Worm (Caenorhabditis elegans): ENCODE data around the gene F38C2.1.

DNA sequence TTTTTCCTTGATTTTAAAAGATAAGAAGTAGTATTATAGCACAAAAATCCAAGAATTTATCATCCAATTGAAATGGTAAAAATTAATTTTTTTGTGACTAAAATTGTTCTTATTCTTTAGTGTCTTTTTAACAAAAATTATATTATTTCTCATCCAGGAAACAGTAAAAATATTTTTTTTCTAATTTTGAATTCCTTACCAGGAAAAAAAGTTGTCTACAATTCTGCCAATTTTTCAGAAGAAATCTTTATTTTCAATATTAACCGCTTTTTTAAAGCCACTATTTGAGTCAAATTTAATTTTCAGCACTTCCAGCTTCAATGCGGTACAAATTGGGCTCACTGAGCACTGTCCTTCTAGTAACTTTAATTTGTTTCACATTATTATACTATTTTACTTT, 23.7 kb downstream of the F38C2.1 start, which contains the start of gene F38C2.4:
- TF ChIP-seq rcor-1 (GFP tag; IDR thresholded peaks at IDR 0.05), result no peak
- no peak for TF ChIP-seq lsl-1 (GFP tag; optimal IDR thresholded peaks at IDR 0.05)
- no peak for TF ChIP-seq D2030.7 (GFP tag; IDR thresholded peaks at IDR 0.05)
- no peak for TF ChIP-seq nfya-1 (tag; optimal IDR thresholded peaks at IDR 0.05; ENCODE audit: borderline replicate concordance, insufficient read depth)
- no peak for TF ChIP-seq ama-1 (optimal IDR thresholded peaks at IDR 0.05)
- TF ChIP-seq ama-1 (GFP tag; optimal IDR thresholded peaks at IDR 0.05), result no peak
- TF ChIP-seq ets-4 (GFP tag; optimal IDR thresholded peaks at IDR 0.05), result no peak
- TF ChIP-seq B0261.1 (tag; optimal IDR thresholded peaks at IDR 0.05), result no peak
- no peak for TF ChIP-seq cebp-1 (GFP tag; IDR thresholded peaks at IDR 0.05)
- TF ChIP-seq cebp-1 (tag; optimal IDR thresholded peaks at IDR 0.05), result no peak
- TF ChIP-seq ztf-22 (GFP tag; optimal IDR thresholded peaks at IDR 0.05), result no peak
- TF ChIP-seq tbp1 (GFP tag; optimal IDR thresholded peaks at IDR 0.05), result no peak
- TF ChIP-seq lin-35 (GFP tag; optimal IDR thresholded peaks at IDR 0.05), result no peak

All from whole organism, young adult.